Worm (Caenorhabditis elegans): ENCODE measurements around the gene W04G3.12.

- TF ChIP-seq nhr-28 (tag; optimal IDR thresholded peaks at IDR 0.05) (no peak), elt-3 (tag; optimal IDR thresholded peaks at IDR 0.05) (no peak), nhr-237 (tag; optimal IDR thresholded peaks at IDR 0.05) (no peak), ztf-11 (tag; optimal IDR thresholded peaks at IDR 0.05) (no peak), bed-3 (GFP tag; optimal IDR thresholded peaks at IDR 0.05) (no peak), unc-39 (tag; optimal IDR thresholded peaks at IDR 0.05) (no peak), mab-5 (tag; optimal IDR thresholded peaks at IDR 0.05) (no peak), unc-62 (GFP tag; optimal IDR thresholded peaks at IDR 0.05) (no peak), elt-1 (tag; optimal IDR thresholded peaks at IDR 0.05; ENCODE audit: borderline replicate concordance, insufficient read depth) (no peak), mep-1 (tag; optimal IDR thresholded peaks at IDR 0.05) (no peak), ces-1 (GFP tag; optimal IDR thresholded peaks at IDR 0.05) (no peak), nhr-76 (tag; optimal IDR thresholded peaks at IDR 0.05) (no peak), ceh-43 (GFP tag; optimal IDR thresholded peaks at IDR 0.05) (no peak), lin-13 (tag; optimal IDR thresholded peaks at IDR 0.05) (no peak)
Measured at ce11 chrX:11116723-11117122, 40.1 kb upstream of the W04G3.12 start, which contains the start of gene nlp-66.

Measured in whole organism, mixed stage, embryonic.